Fruit fly (Drosophila melanogaster) whole organism, wandering third instar larva: ENCODE results near the gene Dpy-30L2.
A peak's percentile ranks its signal among the peaks of the same experiment; 100 is the strongest.

Source experiments
- Abd-B ChIP-seq: fragments of >200 bp; optimal IDR thresholded peaks from 2 replicates; lab custom pipeline; 2017; ENCODE audit warnings: missing biosample characterization, missing genetic modification characterization
- CG32264 ChIP-seq: fragments of 200-800 bp; sonication (Bioruptor generic); optimal IDR thresholded peaks from 2 replicates; lab custom pipeline; 2016; ENCODE audit warnings: missing biosample characterization, missing genetic modification characterization
- CG9705 ChIP-seq: fragments of 200-800 bp; sonication (Bioruptor generic); optimal IDR thresholded peaks from 2 replicates; lab custom pipeline; 2018; ENCODE audit warnings: missing biosample characterization, mild to moderate bottlenecking, missing genetic modification characterization
- CrebA ChIP-seq: fragments of 200-800 bp; sonication (Bioruptor generic); optimal IDR thresholded peaks from 2 replicates; lab custom pipeline; 2016; ENCODE audit warnings: missing biosample characterization, mild to moderate bottlenecking, missing genetic modification characterization, borderline replicate concordance
- Dfd ChIP-seq: fragments of >200 bp; optimal IDR thresholded peaks from 2 replicates; lab custom pipeline; 2017; ENCODE audit warnings: missing biosample characterization, missing genetic modification characterization
- Dif ChIP-seq: fragments of 200-275, 200-300 bp; sonication (Bioruptor generic); optimal IDR thresholded peaks from 2 replicates; lab custom pipeline; 2018; ENCODE audit warnings: missing biosample characterization, missing genetic modification characterization; ENCODE audit not compliant: partially characterized antibody
- GATAd ChIP-seq: sonication (Bioruptor generic); optimal IDR thresholded peaks from 2 replicates; lab custom pipeline; 2016; ENCODE audit warnings: missing biosample characterization, missing genetic modification characterization
- HLH106 ChIP-seq: fragments of 200-800 bp; optimal IDR thresholded peaks from 3 replicates; lab custom pipeline; 2019; ENCODE audit warnings: missing biosample characterization, mild to moderate bottlenecking, missing genetic modification characterization, moderate library complexity
- Hnf4 ChIP-seq: fragments of 200-800 bp; sonication (Bioruptor generic); optimal IDR thresholded peaks from 2 replicates; lab custom pipeline; 2016; ENCODE audit warnings: missing biosample characterization, mild to moderate bottlenecking, missing genetic modification characterization
- Hr78 ChIP-seq: fragments of >200 bp; optimal IDR thresholded peaks from 2 replicates; lab custom pipeline; 2017; ENCODE audit warnings: missing biosample characterization, missing genetic modification characterization
- Hr83 ChIP-seq: fragments of 200-300 bp; sonication (Bioruptor generic); optimal IDR thresholded peaks from 2 replicates; lab custom pipeline; 2016; ENCODE audit warnings: missing biosample characterization, mild to moderate bottlenecking, missing genetic modification characterization, moderate library complexity; ENCODE audit not compliant: poor library complexity, severe bottlenecking
- Jra ChIP-seq: sonication (Bioruptor generic); optimal IDR thresholded peaks from 2 replicates; lab custom pipeline; 2016; ENCODE audit warnings: missing biosample characterization, missing genetic modification characterization
- Mio ChIP-seq: sonication (Bioruptor generic); optimal IDR thresholded peaks from 2 replicates; lab custom pipeline; 2016; ENCODE audit warnings: missing biosample characterization, missing genetic modification characterization
- Myc ChIP-seq: fragments of >200 bp; optimal IDR thresholded peaks from 2 replicates; lab custom pipeline; 2017
- N ChIP-seq: fragments of >200 bp; optimal IDR thresholded peaks from 2 replicates; lab custom pipeline; 2018; ENCODE audit warnings: missing biosample characterization, missing external identifiers, missing genetic modification characterization
- OdsH ChIP-seq: fragments of 200-800 bp; sonication (Bioruptor generic); optimal IDR thresholded peaks from 2 replicates; lab custom pipeline; 2016; ENCODE audit warnings: missing biosample characterization, mild to moderate bottlenecking, missing genetic modification characterization
- Rel ChIP-seq, 2 experiments: fragments of 200-800 bp; sonication (Bioruptor generic) in 1 of 2; optimal IDR thresholded peaks; 2 replicates in 1 of 2; 3 replicates in 1 of 2; lab custom pipeline; 2016 to 2019; ENCODE audit warnings: mild to moderate bottlenecking in 2 of 2, missing biosample characterization in 2 of 2, missing genetic modification characterization in 2 of 2, moderate library complexity in 1 of 2
- Sp1 ChIP-seq: fragments of 200-800 bp; sonication (Bioruptor generic); optimal IDR thresholded peaks from 3 replicates; lab custom pipeline; 2019; ENCODE audit warnings: missing biosample characterization, mild to moderate bottlenecking, missing genetic modification characterization, moderate library complexity
- Vsx2 ChIP-seq: fragments of 200-300, 225-300 bp; sonication (Bioruptor generic); optimal IDR thresholded peaks from 2 replicates; lab custom pipeline; 2018; ENCODE audit warnings: missing biosample characterization, missing genetic modification characterization; ENCODE audit not compliant: partially characterized antibody
- br ChIP-seq: fragments of 200-800 bp; sonication (Bioruptor generic); optimal IDR thresholded peaks from 2 replicates; lab custom pipeline; 2016; ENCODE audit warnings: missing biosample characterization, missing genetic modification characterization
- brk ChIP-seq: fragments of 200-800 bp; sonication (Bioruptor generic); optimal IDR thresholded peaks from 2 replicates; lab custom pipeline; 2016; ENCODE audit warnings: missing biosample characterization, mild to moderate bottlenecking, missing genetic modification characterization
- dl ChIP-seq, 2 experiments: fragments of 175-275, 200-275 bp in 1 of 2; fragments of 200-275 bp in 1 of 2; sonication (Bioruptor generic); optimal IDR thresholded peaks; lab custom pipeline; 2018; ENCODE audit warnings: mild to moderate bottlenecking in 2 of 2, missing biosample characterization in 2 of 2, missing genetic modification characterization in 2 of 2, moderate library complexity in 2 of 2; ENCODE audit not compliant: partially characterized antibody in 2 of 2, insufficient read depth in 1 of 2
- dmrt93B ChIP-seq: fragments of 200-800 bp; sonication (Bioruptor generic); optimal IDR thresholded peaks from 2 replicates; lab custom pipeline; 2018; ENCODE audit warnings: missing biosample characterization, mild to moderate bottlenecking, missing genetic modification characterization
- dsf ChIP-seq: sonication (Bioruptor generic); optimal IDR thresholded peaks from 2 replicates; lab custom pipeline; 2016; ENCODE audit warnings: missing biosample characterization, missing genetic modification characterization, borderline replicate concordance
- ey ChIP-seq: fragments of 200-800 bp; sonication (Bioruptor generic); optimal IDR thresholded peaks from 2 replicates; lab custom pipeline; 2016; ENCODE audit warnings: missing biosample characterization, missing genetic modification characterization
- foxo ChIP-seq, 2 experiments: fragments of 200-800 bp; sonication (Bioruptor generic); optimal IDR thresholded peaks; 2 replicates in 1 of 2; 3 replicates in 1 of 2; lab custom pipeline; 2016 to 2017; ENCODE audit warnings: missing biosample characterization in 2 of 2, missing genetic modification characterization in 2 of 2
- fru ChIP-seq: fragments of 200-800 bp; sonication (Bioruptor generic); optimal IDR thresholded peaks from 3 replicates; lab custom pipeline; 2016; ENCODE audit warnings: missing biosample characterization, mild to moderate bottlenecking, missing genetic modification characterization
- h ChIP-seq: fragments of 200-800 bp; sonication (Bioruptor generic); optimal IDR thresholded peaks from 3 replicates; lab custom pipeline; 2016; ENCODE audit warnings: missing biosample characterization, mild to moderate bottlenecking, missing genetic modification characterization
- jim ChIP-seq: fragments of 175-275, 200-325 bp; sonication (Bioruptor generic); optimal IDR thresholded peaks from 2 replicates; lab custom pipeline; 2016; ENCODE audit warnings: missing biosample characterization, mild to moderate bottlenecking, missing genetic modification characterization
- lola ChIP-seq: fragments of >200 bp; optimal IDR thresholded peaks from 2 replicates; lab custom pipeline; 2017; ENCODE audit warnings: missing biosample characterization, missing genetic modification characterization
- pan ChIP-seq: fragments of >200 bp; optimal IDR thresholded peaks from 2 replicates; lab custom pipeline; 2017
- psq ChIP-seq: fragments of 200-800 bp; sonication (Bioruptor generic); optimal IDR thresholded peaks from 3 replicates; lab custom pipeline; 2017; ENCODE audit warnings: missing biosample characterization, mild to moderate bottlenecking, missing genetic modification characterization, moderate library complexity
- rgr ChIP-seq: fragments of 200-800 bp; sonication (Bioruptor generic); optimal IDR thresholded peaks from 3 replicates; lab custom pipeline; 2016; ENCODE audit warnings: missing biosample characterization, mild to moderate bottlenecking, missing genetic modification characterization
- sage ChIP-seq: fragments of 200-800 bp; sonication (Bioruptor generic); optimal IDR thresholded peaks from 2 replicates; lab custom pipeline; 2016; ENCODE audit warnings: missing biosample characterization, mild to moderate bottlenecking, missing genetic modification characterization
- sv ChIP-seq: fragments of 200-800 bp; sonication (Bioruptor generic); optimal IDR thresholded peaks from 3 replicates; lab custom pipeline; 2016; ENCODE audit warnings: missing biosample characterization, missing genetic modification characterization
- tai ChIP-seq: sonication (Bioruptor generic); optimal IDR thresholded peaks from 2 replicates; lab custom pipeline; 2016; ENCODE audit warnings: missing biosample characterization, missing genetic modification characterization
- usp ChIP-seq: fragments of >200 bp; optimal IDR thresholded peaks from 2 replicates; lab custom pipeline; 2017; ENCODE audit warnings: missing biosample characterization, missing genetic modification characterization
- woc ChIP-seq: sonication (Bioruptor generic); optimal IDR thresholded peaks from 2 replicates; lab custom pipeline; 2016; ENCODE audit warnings: missing biosample characterization, mild to moderate bottlenecking, missing genetic modification characterization

The Dpy-30L2 gene

DNA sequence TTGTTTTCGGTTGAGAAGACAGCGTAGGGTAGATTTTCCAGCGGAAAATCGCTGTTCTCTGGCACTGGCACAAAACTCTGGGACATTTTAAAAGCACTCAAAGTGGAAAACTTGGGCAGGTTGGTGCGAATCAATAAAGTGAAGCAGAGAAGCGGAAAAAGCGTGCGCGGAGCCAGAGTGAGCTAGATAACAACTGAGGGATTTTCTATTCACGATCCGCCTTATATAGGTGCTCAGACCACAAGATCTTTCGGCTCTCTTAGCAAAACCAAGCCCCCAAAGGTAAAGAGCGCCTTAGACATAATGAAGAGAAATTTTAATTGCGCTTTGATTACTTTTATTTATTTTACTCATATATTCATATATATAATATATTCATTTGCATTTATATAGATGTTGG, 26.2 kb upstream of the Dpy-30L2 start, which contains the start of gene Faa:
Gene Faa (minus strand): TSS at position 200 of the 400 bp plus-strand sequence.
- TF ChIP-seq dmrt93B, result no peak
- no peak for TF ChIP-seq dl (GFP tag; optimal IDR thresholded peaks at IDR 0.05; lab: Kevin White, UChicago; ENCODE audit: insufficient read depth in 1 of 2, partially characterized antibody in 2 of 2)
- no peak for TF ChIP-seq ey (GFP tag; lab: Kevin White, UChicago)
- no peak for TF ChIP-seq Mio
- TF ChIP-seq Abd-B, result no peak
- TF ChIP-seq, all 38 proteins: peak for 0

DNA sequence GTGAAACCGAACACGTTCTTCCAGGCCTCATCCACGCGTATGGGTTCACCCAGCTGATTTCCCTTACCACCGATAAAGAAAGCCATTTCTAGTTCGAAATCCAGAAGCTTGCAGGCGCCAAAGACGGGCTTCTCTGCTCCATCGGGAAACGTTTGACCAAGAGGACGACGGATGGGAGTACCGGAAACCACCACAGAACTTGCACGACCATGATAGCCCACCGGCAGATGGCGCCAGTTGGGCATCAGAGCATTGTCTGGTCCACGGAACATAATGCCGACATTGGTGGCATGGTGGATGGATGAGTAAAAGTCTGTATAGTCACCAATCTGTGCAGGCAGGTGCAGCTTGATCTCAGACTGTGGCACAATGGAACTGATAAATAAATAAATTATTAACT, 25.2 kb upstream of the Dpy-30L2 start:
- no peak for TF ChIP-seq Dfd (GFP tag; lab: Kevin White, UChicago)

dm6 chr3L:4071561-4072049, 24.1 kb upstream of the Dpy-30L2 start, which contains the start of gene wit:
TSS of gene wit (minus strand) at chr3L:4071717.
- TF ChIP-seq Myc (no peak), OdsH (GFP tag; lab: Kevin White, UChicago) (no peak), Mio (no peak), Sp1 (peak; percentile 18), sage (GFP tag; lab: Kevin White, UChicago) (peak; percentile 85), pan (lab: Kevin White, UChicago) (no peak), Hnf4 (GFP tag; lab: Kevin White, UChicago) (peak; percentile 42), N (GFP tag; lab: Kevin White, UChicago) (no peak), dmrt93B (no peak), HLH106 (tag; lab: Kevin White, UChicago) (no peak), ey (GFP tag; lab: Kevin White, UChicago) (no peak), usp (GFP tag; lab: Kevin White, UChicago) (no peak), Jra (peak; percentile 53), CrebA (GFP tag; lab: Kevin White, UChicago) (peak; percentile 77), woc (GFP tag; lab: Kevin White, UChicago) (no peak), dsf (GFP tag; lab: Kevin White, UChicago) (no peak), h (GFP tag; lab: Kevin White, UChicago) (peak; percentile 16), jim (GFP tag; lab: Kevin White, UChicago) (no peak), psq (GFP tag; lab: Kevin White, UChicago) (peak; percentile 92), GATAd (GFP tag; lab: Kevin White, UChicago) (no peak), lola (GFP tag; lab: Kevin White, UChicago) (no peak), Hr78 (GFP tag; lab: Kevin White, UChicago) (no peak), Dfd (GFP tag; lab: Kevin White, UChicago) (no peak), rgr (GFP tag; lab: Kevin White, UChicago) (peak; percentile 52), CG9705 (GFP tag; lab: Kevin White, UChicago) (no peak), fru (peak; percentile 99), Vsx2 (peak; percentile 95), tai (GFP tag; lab: Kevin White, UChicago) (no peak), sv (GFP tag; lab: Kevin White, UChicago) (no peak), Abd-B (no peak), br (GFP tag; lab: Kevin White, UChicago) (peak; percentile 63), Rel (GFP tag; optimal IDR thresholded peaks at IDR 0.05; lab: Kevin White, UChicago) (peak; percentile 10), Rel (tag; optimal IDR thresholded peaks at IDR 0.05; lab: Kevin White, UChicago) (no peak), Hr83 (GFP tag; lab: Kevin White, UChicago) (peak; percentile 38), CG32264 (GFP tag; lab: Kevin White, UChicago) (peak; percentile 47), brk (GFP tag; lab: Kevin White, UChicago) (peak; percentile 42), Dif (GFP tag; lab: Kevin White, UChicago) (peak; percentile 98), dl (GFP tag; optimal IDR thresholded peaks at IDR 0.05; lab: Kevin White, UChicago; ENCODE audit: insufficient read depth in 1 of 2, partially characterized antibody in 2 of 2) (peak; percentile 91 to 96), foxo (GFP tag; optimal IDR thresholded peaks at IDR 0.05; lab: Kevin White, UChicago) (no peak)
